Fruit fly (Drosophila melanogaster): ENCODE measurements around the gene Pka-R1.

Pka-R1 gene

dm6 chr3L:20792693-20793092 lies 23.2 kb upstream of the Pka-R1 start, which contains the start of gene Six4 (continued):
- TF ChIP-seq CG15696 (tag; optimal IDR thresholded peaks at IDR 0.05) (peak; percentile 28), Awh (GFP tag; IDR thresholded peaks at IDR 0.05) (no peak), cas (GFP tag; IDR thresholded peaks at IDR 0.05) (no peak), Atf3 (GFP tag; optimal IDR thresholded peaks at IDR 0.05) (no peak), NFAT (GFP tag; IDR thresholded peaks at IDR 0.05) (no peak), maf-S (GFP tag; optimal IDR thresholded peaks at IDR 0.05) (no peak), ind (GFP tag; optimal IDR thresholded peaks at IDR 0.05) (no peak), dati (GFP tag; IDR thresholded peaks at IDR 0.05) (no peak), pfk (GFP tag; optimal IDR thresholded peaks at IDR 0.05) (peak; percentile 99), lola (GFP tag; optimal IDR thresholded peaks at IDR 0.05) (no peak), CG11696 (GFP tag; IDR thresholded peaks at IDR 0.05) (no peak), insv (GFP tag; optimal IDR thresholded peaks at IDR 0.05) (peak in 1 of 2 experiments; percentile 21), ci (GFP tag; IDR thresholded peaks at IDR 0.05) (peak; percentile 59; the same call in 2 of the 3 replicates), CG14710 (tag; optimal IDR thresholded peaks at IDR 0.05) (peak; percentile 24), Vsx1 (GFP tag; optimal IDR thresholded peaks at IDR 0.05) (no peak), nerfin-2 (GFP tag; IDR thresholded peaks at IDR 0.05; ENCODE audit: partially characterized antibody) (no peak), twi (tag; optimal IDR thresholded peaks at IDR 0.05) (peak; percentile 18), CG4707 (GFP tag; optimal IDR thresholded peaks at IDR 0.05) (no peak), kni (GFP tag; optimal IDR thresholded peaks at IDR 0.05) (peak; percentile 54), prd (optimal IDR thresholded peaks at IDR 0.05) (no peak), prd (GFP tag; IDR thresholded peaks at IDR 0.05) (0 out of 3 replicates have a peak, but pooled peaks have one; percentile 28), HLHmδ (GFP tag; optimal IDR thresholded peaks at IDR 0.05) (peak; percentile 96), wek (GFP tag; optimal IDR thresholded peaks at IDR 0.05) (peak; percentile 53), dan (GFP tag; IDR thresholded peaks at IDR 0.05) (no peak), dimm (GFP tag; IDR thresholded peaks at IDR 0.05) (no peak), CG33557 (GFP tag; optimal IDR thresholded peaks at IDR 0.05) (peak; percentile 63), Nf-YA (GFP tag; IDR thresholded peaks at IDR 0.05) (0 out of 2 replicates have a peak, but pooled peaks have one; percentile 44), gem (tag; optimal IDR thresholded peaks at IDR 0.05) (no peak), bigmax (GFP tag; optimal IDR thresholded peaks at IDR 0.05) (no peak), ttk (GFP tag; IDR thresholded peaks at IDR 0.05) (0 out of 2 replicates have a peak, but pooled peaks have one; percentile 50), zen (tag; optimal IDR thresholded peaks at IDR 0.05) (peak; percentile 28), seq (GFP tag; IDR thresholded peaks at IDR 0.05) (peak; percentile 89), Myb (GFP tag; optimal IDR thresholded peaks at IDR 0.05) (no peak), Poxn (GFP tag; IDR thresholded peaks at IDR 0.05) (no peak), danr (GFP tag; IDR thresholded peaks at IDR 0.05) (no peak), so (GFP tag; IDR thresholded peaks at IDR 0.05) (peak; percentile 64; the same call in 1 of the 3 replicates), CG7786 (GFP tag; optimal IDR thresholded peaks at IDR 0.05) (no peak), CG11398 (GFP tag; optimal IDR thresholded peaks at IDR 0.05) (no peak), Mrtf (GFP tag; IDR thresholded peaks at IDR 0.05) (0 out of 3 replicates have a peak, but pooled peaks have one; percentile 34), CoRest (tag; optimal IDR thresholded peaks at IDR 0.05) (peak; percentile 5), Rx (GFP tag; IDR thresholded peaks at IDR 0.05) (no peak), phol (tag; optimal IDR thresholded peaks at IDR 0.05) (peak; percentile 56), CG4854 (GFP tag; optimal IDR thresholded peaks at IDR 0.05) (no peak), GATAe (GFP tag; conservative IDR thresholded peaks at IDR 0.05) (no peak), CG10267 (tag; optimal IDR thresholded peaks at IDR 0.05) (peak; percentile 12), CG34224 (GFP tag; IDR thresholded peaks at IDR 0.05; ENCODE audit: partially characterized antibody) (no peak), ac (GFP tag; optimal IDR thresholded peaks at IDR 0.05) (peak; percentile 34), sqz (GFP tag; optimal IDR thresholded peaks at IDR 0.05) (peak; percentile 54), CG31441 (GFP tag; IDR thresholded peaks at IDR 0.05) (no peak), CG17829 (tag; optimal IDR thresholded peaks at IDR 0.05) (peak; percentile 41), CG32772 (GFP tag; IDR thresholded peaks at IDR 0.05) (no peak)
